Worm (Caenorhabditis elegans) whole organism, L3 larva: Measurements from ENCODE around the gene R09E10.2.

Source experiments
- aly-2 ChIP-seq: fragments of 150-350 bp; optimal IDR thresholded peaks from 2 replicates; lab custom pipeline; 2014; ENCODE audit warnings: missing biosample characterization, missing genetic modification characterization
- ceh-28 ChIP-seq: fragments of 150-350 bp; optimal IDR thresholded peaks from 2 replicates; lab custom pipeline; 2014; ENCODE audit warnings: missing biosample characterization, missing genetic modification reagents, missing genetic modification characterization
- elt-1 ChIP-seq: fragments of 150-350 bp; optimal IDR thresholded peaks from 2 replicates; lab custom pipeline; 2014; ENCODE audit warnings: missing biosample characterization, missing genetic modification characterization
- elt-2 ChIP-seq: sonication (generic microtip); optimal IDR thresholded peaks from 2 replicates; lab custom pipeline; 2016; ENCODE audit warnings: missing genetic modification reagents, mild to moderate bottlenecking, missing genetic modification characterization, missing compliant biosample characterization
- fkh-10 ChIP-seq: sonication (generic microtip); optimal IDR thresholded peaks from 2 replicates; lab custom pipeline; 2017; ENCODE audit warnings: missing biosample characterization, missing genetic modification reagents, missing genetic modification characterization
- hmg-11 ChIP-seq: sonication (generic microtip); optimal IDR thresholded peaks from 2 replicates; lab custom pipeline; 2016; ENCODE audit warnings: missing genetic modification characterization, missing compliant biosample characterization
- lin-15B ChIP-seq: fragments of 150-350 bp; optimal IDR thresholded peaks from 2 replicates; lab custom pipeline; 2014; ENCODE audit warnings: missing biosample characterization, missing genetic modification characterization
- pqm-1 ChIP-seq: fragments of 150-350 bp; optimal IDR thresholded peaks from 2 replicates; lab custom pipeline; 2017; ENCODE audit warnings: missing biosample characterization, missing genetic modification characterization, inconsistent platforms
- unc-62 ChIP-seq: fragments of 150-350 bp; sonication (generic microtip); optimal IDR thresholded peaks from 4 replicates; lab custom pipeline; 2014; ENCODE audit warnings: missing biosample characterization, missing genetic modification reagents, missing genetic modification characterization
- zag-1 ChIP-seq: fragments of 150-350 bp; optimal IDR thresholded peaks from 2 replicates; lab custom pipeline; 2014; ENCODE audit warnings: missing biosample characterization, missing genetic modification characterization

ce11 chrIV:10311115-10311514 is 7.0 kb downstream of the R09E10.2 start:
- TF ChIP-seq hmg-11 (tag; lab: Kevin White, UChicago) (no peak), ceh-28 (no peak), aly-2 (no peak), elt-2 (tag; lab: Kevin White, UChicago) (no peak), fkh-10 (GFP tag; lab: Kevin White, UChicago) (no peak), unc-62 (GFP tag; lab: Kevin White, UChicago) (no peak), zag-1 (tag; lab: Kevin White, UChicago) (no peak), lin-15B (tag; lab: Kevin White, UChicago) (no peak), elt-1 (tag; lab: Kevin White, UChicago) (no peak), pqm-1 (no peak)
